Worm (Caenorhabditis elegans): Measurements from ENCODE around the gene aly-1.

Gene aly-1

ce11 chrIV:9112019-9112418 is 3.3 kb downstream of the aly-1 start (continued):
- TF ChIP-seq spr-3 (GFP tag; optimal IDR thresholded peaks at IDR 0.05) = no peak
- no peak for TF ChIP-seq aly-2 (tag; optimal IDR thresholded peaks at IDR 0.05)
- no peak for TF ChIP-seq zag-1 (tag; optimal IDR thresholded peaks at IDR 0.05)
- no peak for TF ChIP-seq rbr-2 (tag; optimal IDR thresholded peaks at IDR 0.05)
- no peak for TF ChIP-seq unc-130 (GFP tag; optimal IDR thresholded peaks at IDR 0.05)
- no peak for TF ChIP-seq lin-29 (GFP tag; IDR thresholded peaks at IDR 0.05)
- no peak for TF ChIP-seq hif-1 (tag; optimal IDR thresholded peaks at IDR 0.05)
- no peak for TF ChIP-seq lin-15B (tag; optimal IDR thresholded peaks at IDR 0.05)
- TF ChIP-seq snpc-4 (tag; optimal IDR thresholded peaks at IDR 0.05) = no peak
- no peak for TF ChIP-seq set-16 (GFP tag; IDR thresholded peaks at IDR 0.05)
- TF ChIP-seq dmd-9 (GFP tag; IDR thresholded peaks at IDR 0.05) = no peak
- no peak for TF ChIP-seq lim-7 (GFP tag; IDR thresholded peaks at IDR 0.05)
- no peak for TF ChIP-seq lin-39 (tag; optimal IDR thresholded peaks at IDR 0.05)
- TF ChIP-seq ceh-20 (GFP tag; IDR thresholded peaks at IDR 0.05) = no peak
- TF ChIP-seq Y5F2A.4 (GFP tag; optimal IDR thresholded peaks at IDR 0.05) = no peak
- TF ChIP-seq hlh-30 (tag; optimal IDR thresholded peaks at IDR 0.05; ENCODE audit: insufficient read depth) = peak; percentile 18
- no peak for TF ChIP-seq egl-27 (tag; optimal IDR thresholded peaks at IDR 0.05)
- TF ChIP-seq daf-8 (GFP tag; IDR thresholded peaks at IDR 0.05) = no peak
- TF ChIP-seq dmd-6 (GFP tag; IDR thresholded peaks at IDR 0.05) = peak; percentile 70
- no peak for TF ChIP-seq madf-5 (GFP tag; IDR thresholded peaks at IDR 0.05)
- no peak for TF ChIP-seq fos-1 (tag; optimal IDR thresholded peaks at IDR 0.05)
- TF ChIP-seq tra-1 (GFP tag; IDR thresholded peaks at IDR 0.05) = no peak

DNA sequence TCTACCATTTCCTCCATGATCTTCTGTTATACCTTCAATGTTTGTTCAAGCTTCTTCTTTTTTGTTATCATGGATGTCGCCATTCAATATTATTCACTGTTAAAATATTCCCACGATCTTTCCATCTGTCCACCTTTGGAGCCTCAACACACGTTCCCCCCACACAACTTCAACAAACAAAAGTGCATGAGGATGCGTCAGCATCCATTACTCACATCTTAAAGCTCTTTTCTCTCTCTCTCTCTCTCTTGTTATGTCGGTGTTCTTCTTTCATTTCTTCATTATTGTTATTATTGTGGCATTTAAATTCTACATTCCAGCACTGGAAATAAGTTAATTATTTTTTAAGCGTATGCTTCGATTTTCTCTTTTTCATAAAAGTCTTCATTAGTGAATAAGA is 5.3 kb downstream of the aly-1 start:
- peak; percentile 57 for TF ChIP-seq nhr-6 (tag; optimal IDR thresholded peaks at IDR 0.05)
- TF ChIP-seq lin-15B (tag; optimal IDR thresholded peaks at IDR 0.05) = no peak
- peak; percentile 13 for TF ChIP-seq dve-1 (tag; optimal IDR thresholded peaks at IDR 0.05; ENCODE audit: insufficient read depth)

ce11 chrIV:9116452-9116851 is 7.7 kb downstream of the aly-1 start:
- TF ChIP-seq F37D6.2 (tag; optimal IDR thresholded peaks at IDR 0.05) (no peak), ztf-7 (tag; optimal IDR thresholded peaks at IDR 0.05) (no peak), spr-3 (GFP tag; optimal IDR thresholded peaks at IDR 0.05) (no peak), dmd-8 (GFP tag; IDR thresholded peaks at IDR 0.05) (no peak), lin-38 (GFP tag; IDR thresholded peaks at IDR 0.05) (no peak), T20F7.1 (GFP tag; optimal IDR thresholded peaks at IDR 0.05) (no peak), hif-1 (tag; optimal IDR thresholded peaks at IDR 0.05) (no peak), unc-130 (GFP tag; optimal IDR thresholded peaks at IDR 0.05) (no peak), pqm-1 (tag; optimal IDR thresholded peaks at IDR 0.05) (peak; percentile 73), php-3 (GFP tag; IDR thresholded peaks at IDR 0.05) (no peak), mdl-1 (tag; optimal IDR thresholded peaks at IDR 0.05) (no peak), ceh-44 (GFP tag; IDR thresholded peaks at IDR 0.05) (no peak), ZK546.5 (tag; optimal IDR thresholded peaks at IDR 0.05) (no peak), nhr-25 (tag; optimal IDR thresholded peaks at IDR 0.05; ENCODE audit: borderline replicate concordance, insufficient read depth) (no peak), daf-16 (GFP tag; optimal IDR thresholded peaks at IDR 0.05) (no peak), daf-16 (tag; optimal IDR thresholded peaks at IDR 0.05) (peak; percentile 38), nhr-10 (tag; optimal IDR thresholded peaks at IDR 0.05) (no peak), egl-27 (tag; optimal IDR thresholded peaks at IDR 0.05) (no peak), mxl-3 (GFP tag; optimal IDR thresholded peaks at IDR 0.05) (peak; percentile 10), Y105C5A.15 (GFP tag; IDR thresholded peaks at IDR 0.05) (no peak), nhr-28 (tag; optimal IDR thresholded peaks at IDR 0.05) (peak; percentile 80), mep-1 (tag; optimal IDR thresholded peaks at IDR 0.05) (no peak), cey-2 (tag; optimal IDR thresholded peaks at IDR 0.05; ENCODE audit: borderline replicate concordance, insufficient read depth) (no peak), mes-2 (tag; optimal IDR thresholded peaks at IDR 0.05; ENCODE audit: poor library complexity, severe bottlenecking) (no peak), nhr-11 (tag; optimal IDR thresholded peaks at IDR 0.05) (no peak), madf-5 (GFP tag; IDR thresholded peaks at IDR 0.05) (no peak), mxl-2 (GFP tag; conservative IDR thresholded peaks at IDR 0.05) (no peak), dmd-9 (GFP tag; IDR thresholded peaks at IDR 0.05) (no peak), ceh-28 (tag; optimal IDR thresholded peaks at IDR 0.05) (no peak), nhr-237 (tag; optimal IDR thresholded peaks at IDR 0.05) (no peak), mdt-29 (GFP tag; IDR thresholded peaks at IDR 0.05) (no peak)

Data from whole organism, L4 larva.